Worm (Caenorhabditis elegans): ENCODE results near the gene ndub-5.

ndub-5 gene

ce11 chrII:5660736-5661734 is 30.1 kb downstream of the ndub-5 start, which contains the start of the genes ift-43 and mdt-26 (continued):
- TF ChIP-seq Y95B8A.8 (GFP tag; IDR thresholded peaks at IDR 0.05): peak; percentile 65
- no peak for TF ChIP-seq snpc-1.1 (tag; optimal IDR thresholded peaks at IDR 0.05; ENCODE audit: insufficient read depth)
- peak; percentile 10 for TF ChIP-seq madf-8 (GFP tag; conservative IDR thresholded peaks at IDR 0.05)
- TF ChIP-seq F10E7.11 (tag; optimal IDR thresholded peaks at IDR 0.05): no peak
- peak; percentile 84 for TF ChIP-seq C06A6.2 (GFP tag; conservative IDR thresholded peaks at IDR 0.05)
- TF ChIP-seq F23B12.7 (tag; optimal IDR thresholded peaks at IDR 0.05; ENCODE audit: insufficient read depth): peak; percentile 85
- no peak for TF ChIP-seq snpc-3.4 (tag; optimal IDR thresholded peaks at IDR 0.05)
- TF ChIP-seq K12H6.12 (tag; optimal IDR thresholded peaks at IDR 0.05): no peak
- peak; percentile 61 for TF ChIP-seq lin-26 (GFP tag; IDR thresholded peaks at IDR 0.05)
- 0 out of 2 replicates have a peak, but pooled peaks have one; percentile 40 for TF ChIP-seq cebp-2 (GFP tag; IDR thresholded peaks at IDR 0.05)
- no peak for TF ChIP-seq mxl-1 (tag; optimal IDR thresholded peaks at IDR 0.05)
- 0 out of 2 replicates have a peak, but pooled peaks have one; percentile 65 for TF ChIP-seq sea-2 (GFP tag; IDR thresholded peaks at IDR 0.05)
- TF ChIP-seq ceh-40 (GFP tag; IDR thresholded peaks at IDR 0.05): peak; percentile 83; the same call in 1 of the 2 replicates
- TF ChIP-seq B0019.2 (GFP tag; conservative IDR thresholded peaks at IDR 0.05): no peak
- TF ChIP-seq snpc-4 (GFP tag; optimal IDR thresholded peaks at IDR 0.05): peak; percentile 59
- peak in 2 of 4 experiments; percentile 31 to 49 for TF ChIP-seq snpc-4 (tag; optimal IDR thresholded peaks at IDR 0.05)
- TF ChIP-seq ztf-25 (GFP tag; IDR thresholded peaks at IDR 0.05): no peak
- TF ChIP-seq nhr-27 (tag; optimal IDR thresholded peaks at IDR 0.05): no peak
- peak; percentile 10; the same call in 1 of the 2 replicates for TF ChIP-seq hmg-20 (GFP tag; IDR thresholded peaks at IDR 0.05)
- TF ChIP-seq Y79H2A.3 (GFP tag; conservative IDR thresholded peaks at IDR 0.05): peak; percentile 81; the same call in 1 of the 2 replicates
- peak; percentile 44 for TF ChIP-seq efl-1 (GFP tag; optimal IDR thresholded peaks at IDR 0.05)
- peak; percentile 83 for TF ChIP-seq ekl-4 (GFP tag; IDR thresholded peaks at IDR 0.05)
- TF ChIP-seq bed-1 (GFP tag; IDR thresholded peaks at IDR 0.05): 0 out of 2 replicates have a peak, but pooled peaks have one; percentile 86
- peak; percentile 72 for TF ChIP-seq D2030.7 (GFP tag; IDR thresholded peaks at IDR 0.05)
- peak; percentile 100 for TF ChIP-seq nfyb-1 (GFP tag; IDR thresholded peaks at IDR 0.05)
- TF ChIP-seq somi-1 (GFP tag; optimal IDR thresholded peaks at IDR 0.05): no peak
- TF ChIP-seq ceh-100 (GFP tag; IDR thresholded peaks at IDR 0.05): peak; percentile 80
- TF ChIP-seq ama-1 (optimal IDR thresholded peaks at IDR 0.05): peak; percentile 99
- TF ChIP-seq ama-1 (GFP tag; optimal IDR thresholded peaks at IDR 0.05): peak in 1 of 2 experiments; percentile 61
- peak; percentile 77 for TF ChIP-seq cebp-1 (GFP tag; IDR thresholded peaks at IDR 0.05)
- TF ChIP-seq cebp-1 (tag; optimal IDR thresholded peaks at IDR 0.05): peak; percentile 80
- TF ChIP-seq let-526 (GFP tag; IDR thresholded peaks at IDR 0.05): peak; percentile 90
- TF ChIP-seq xnd-1 (tag; optimal IDR thresholded peaks at IDR 0.05): no peak
- no peak for TF ChIP-seq ceh-58 (GFP tag; IDR thresholded peaks at IDR 0.05)
- TF ChIP-seq K11D2.4 (GFP tag; IDR thresholded peaks at IDR 0.05): peak; percentile 91
- TF ChIP-seq dox-1 (GFP tag; IDR thresholded peaks at IDR 0.05): peak; percentile 87
- TF ChIP-seq dpff-1 (tag; optimal IDR thresholded peaks at IDR 0.05): no peak
- peak; percentile 32 for TF ChIP-seq ccch-3 (GFP tag; optimal IDR thresholded peaks at IDR 0.05)
- no peak for TF ChIP-seq hlh-12 (tag; optimal IDR thresholded peaks at IDR 0.05)
- TF ChIP-seq unc-62 (GFP tag; optimal IDR thresholded peaks at IDR 0.05): no peak
- no peak for TF ChIP-seq B0035.1 (tag; optimal IDR thresholded peaks at IDR 0.05)
- TF ChIP-seq ceh-27 (GFP tag; optimal IDR thresholded peaks at IDR 0.05): peak; percentile 84
- TF ChIP-seq atf-7 (tag; optimal IDR thresholded peaks at IDR 0.05): peak; percentile 3
- TF ChIP-seq Y53G8AR.9 (GFP tag; conservative IDR thresholded peaks at IDR 0.05): peak; percentile 66; the same call in 1 of the 2 replicates
- TF ChIP-seq gei-17 (GFP tag; optimal IDR thresholded peaks at IDR 0.05): peak; percentile 56
- TF ChIP-seq lin-35 (GFP tag; optimal IDR thresholded peaks at IDR 0.05): peak in 2 of 3 experiments; percentile 0 to 60

Measured in whole organism, young adult.